Worm (Caenorhabditis elegans) whole organism, early embryonic: ENCODE results near the gene par-4.

Source experiments
- aly-1 ChIP-seq: sonication (generic microtip); optimal IDR thresholded peaks from 2 replicates; lab custom pipeline; 2016; ENCODE audit warnings: missing genetic modification characterization, missing compliant biosample characterization
- ama-1 ChIP-seq: fragments of 150-350 bp; optimal IDR thresholded peaks from 2 replicates; lab custom pipeline; 2014
- hmbx-1 ChIP-seq: sonication (generic microtip); optimal IDR thresholded peaks from 2 replicates; lab custom pipeline; 2016; ENCODE audit warnings: mild to moderate bottlenecking, missing genetic modification characterization, missing compliant biosample characterization
- scrt-1 ChIP-seq: fragments of 200-800 bp; sonication (Bioruptor generic); IDR thresholded peaks from 2 replicates; pipeline ENCODE4 v1.3.6; 2022; ENCODE audit warnings: missing genetic modification characterization, missing compliant biosample characterization
- sea-1 ChIP-seq: fragments of 200-800 bp; sonication (Bioruptor generic); conservative IDR thresholded peaks from 2 replicates; pipeline ENCODE4 v1.3.6; 2022; ENCODE audit warnings: missing genetic modification characterization, missing compliant biosample characterization
- tbx-11 ChIP-seq: fragments of 200-800 bp; sonication (Bioruptor generic); IDR thresholded peaks from 2 replicates; pipeline ENCODE4 v1.3.6; 2022; ENCODE audit warnings: missing genetic modification characterization, missing compliant biosample characterization
- tbx-37 ChIP-seq: fragments of 200-800 bp; sonication (Bioruptor generic); conservative IDR thresholded peaks from 2 replicates; pipeline ENCODE4 v1.3.6; 2022; ENCODE audit warnings: missing genetic modification reagents, missing genetic modification characterization, missing compliant biosample characterization

ce11 chrV:18146077-18146476, 47.6 kb downstream of the par-4 start, which contains the start of gene C14A6.3:
- TF ChIP-seq sea-1 (GFP tag; lab: Robert Waterston, UW) (no peak), ama-1 (lab: Kevin White, UChicago) (no peak), hmbx-1 (tag; lab: Kevin White, UChicago) (no peak), aly-1 (tag; lab: Kevin White, UChicago) (no peak), tbx-11 (GFP tag; lab: Robert Waterston, UW) (no peak), tbx-37 (GFP tag; lab: Robert Waterston, UW) (no peak), scrt-1 (GFP tag; lab: Robert Waterston, UW) (no peak)
